Worm (Caenorhabditis elegans): ENCODE data around the gene F56A11.6.

ce11 chrIV:594840-595239, 12.8 kb upstream of the F56A11.6 start:
- TF ChIP-seq flt-1 (GFP tag; IDR thresholded peaks at IDR 0.05) (no peak), ceh-13 (GFP tag; optimal IDR thresholded peaks at IDR 0.05) (no peak), ama-1 (optimal IDR thresholded peaks at IDR 0.05) (no peak), tbx-37 (GFP tag; conservative IDR thresholded peaks at IDR 0.05) (no peak), tbx-11 (GFP tag; IDR thresholded peaks at IDR 0.05) (no peak), ceh-36 (tag; optimal IDR thresholded peaks at IDR 0.05) (no peak), tra-4 (tag; optimal IDR thresholded peaks at IDR 0.05) (no peak), hnd-1 (tag; optimal IDR thresholded peaks at IDR 0.05) (no peak), pes-1 (GFP tag; IDR thresholded peaks at IDR 0.05) (no peak)

Measured in whole organism, early embryonic.